Fruit fly (Drosophila melanogaster): ENCODE results near the gene rin.

rin gene

DNA sequence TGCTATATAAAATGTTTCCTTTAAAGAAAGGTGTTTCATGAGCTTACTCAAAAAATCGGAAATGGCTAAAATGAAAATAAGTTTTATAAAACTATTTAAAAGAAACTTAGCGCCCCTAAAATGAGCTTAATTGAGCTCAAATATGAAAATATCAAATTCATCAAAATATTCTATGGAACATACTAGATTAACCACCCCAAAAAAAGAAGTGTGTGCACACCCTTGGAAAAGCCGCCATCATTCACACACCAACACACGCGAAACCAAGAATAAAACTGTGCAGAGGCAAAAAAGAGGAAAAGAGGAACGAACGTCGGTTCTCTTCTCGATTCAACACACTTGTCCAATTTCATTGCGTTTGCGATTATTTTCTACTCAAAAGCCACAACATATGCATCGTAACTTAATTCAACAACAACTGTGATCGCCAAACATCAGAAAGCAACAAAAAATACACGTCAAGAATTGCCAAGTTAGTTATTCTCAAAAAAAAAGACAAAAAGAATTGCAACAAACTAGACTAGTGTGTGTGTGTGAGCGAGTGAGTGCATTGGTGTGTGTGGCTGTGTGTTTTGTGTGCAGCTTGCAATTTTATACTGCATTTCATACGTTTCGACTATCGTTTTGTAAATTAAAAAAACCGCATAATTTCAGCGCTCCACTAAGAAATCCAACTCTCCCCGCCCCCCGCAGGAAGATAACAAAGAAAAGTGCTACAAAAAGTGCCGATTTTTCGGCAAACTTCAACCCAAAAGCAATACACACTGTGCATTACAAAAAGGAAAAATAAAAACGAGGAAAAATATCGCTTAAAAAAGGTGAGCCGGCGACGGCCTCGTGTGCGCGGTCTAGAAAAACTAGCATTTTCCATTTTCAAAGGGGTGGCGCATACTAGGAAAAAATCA, at the start of gene rin:
Gene rin, plus strand, starts transcription at position 276 of the 905 bp plus-strand sequence.
- no peak for TF ChIP-seq noc (tag; optimal IDR thresholded peaks at IDR 0.05)

DNA sequence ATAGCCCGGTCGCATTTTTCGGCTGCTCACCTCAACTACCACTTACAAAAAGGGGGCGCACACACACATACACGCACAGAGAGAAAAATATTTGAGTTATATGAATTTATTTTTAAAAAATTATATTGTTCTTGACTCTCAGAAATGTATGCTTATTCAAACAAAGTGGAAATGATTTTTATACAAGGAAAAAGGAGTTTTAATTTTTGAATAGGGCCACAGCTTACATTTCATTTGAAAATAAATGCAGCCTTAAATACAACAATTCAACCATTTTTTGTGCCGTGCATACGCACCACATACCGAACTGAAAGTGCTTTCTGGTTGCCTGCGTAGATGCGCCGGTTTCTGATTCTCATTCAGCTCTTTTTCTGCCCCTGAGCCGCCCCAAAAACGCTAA, 46.3 kb upstream of the rin start:
- TF ChIP-seq noc (tag; optimal IDR thresholded peaks at IDR 0.05): no peak

dm6 chr3R:13609146-13609545, 37.7 kb upstream of the rin start, which contains the start of gene CG9759:
Gene CG9759, minus strand, starts transcription at chr3R:13609246.
- no peak for TF ChIP-seq noc (tag; optimal IDR thresholded peaks at IDR 0.05)

DNA sequence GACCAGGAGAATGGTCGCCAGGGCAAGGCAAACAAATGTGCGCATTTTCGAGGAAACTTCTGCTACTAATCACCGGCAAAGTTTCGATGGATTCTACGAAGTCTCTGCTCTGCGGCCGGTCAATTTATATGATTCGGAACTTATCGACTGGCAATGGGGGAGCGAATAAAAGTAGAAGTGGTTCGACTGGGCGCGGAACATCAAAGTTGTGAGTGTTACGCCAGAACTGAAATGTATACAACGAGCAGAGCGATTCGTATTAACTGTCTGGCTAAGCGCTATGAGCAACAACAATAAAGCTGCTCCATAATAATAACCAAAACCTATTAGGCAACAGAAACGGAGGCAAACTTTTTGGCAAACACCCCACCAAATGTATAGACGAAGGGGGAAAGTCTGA, 34.5 kb upstream of the rin start, which contains the start of gene CG9757:
Gene CG9757, minus strand, starts transcription at position 101 of the 400 bp plus-strand sequence.
- TF ChIP-seq noc (tag; optimal IDR thresholded peaks at IDR 0.05): no peak

DNA sequence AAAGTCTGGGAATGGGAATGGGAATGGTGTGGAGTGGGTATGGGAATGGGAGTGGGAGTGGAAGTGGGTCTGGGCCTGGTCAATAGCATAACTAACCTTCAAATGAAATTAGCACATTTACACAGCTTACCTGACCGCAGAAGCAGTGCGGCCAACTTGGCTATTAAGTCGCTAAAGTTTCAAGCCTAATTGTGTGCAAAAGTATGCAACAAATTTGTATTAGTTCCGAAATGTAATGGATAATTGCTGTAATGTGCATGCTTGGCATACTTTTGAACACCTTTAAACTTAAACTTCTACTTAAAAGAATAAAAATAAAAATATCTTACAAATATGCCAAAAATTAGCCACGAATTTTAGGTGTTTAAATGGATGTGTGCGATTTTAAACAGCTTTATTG, 31.8 kb upstream of the rin start:
- TF ChIP-seq noc (tag; optimal IDR thresholded peaks at IDR 0.05): no peak

DNA sequence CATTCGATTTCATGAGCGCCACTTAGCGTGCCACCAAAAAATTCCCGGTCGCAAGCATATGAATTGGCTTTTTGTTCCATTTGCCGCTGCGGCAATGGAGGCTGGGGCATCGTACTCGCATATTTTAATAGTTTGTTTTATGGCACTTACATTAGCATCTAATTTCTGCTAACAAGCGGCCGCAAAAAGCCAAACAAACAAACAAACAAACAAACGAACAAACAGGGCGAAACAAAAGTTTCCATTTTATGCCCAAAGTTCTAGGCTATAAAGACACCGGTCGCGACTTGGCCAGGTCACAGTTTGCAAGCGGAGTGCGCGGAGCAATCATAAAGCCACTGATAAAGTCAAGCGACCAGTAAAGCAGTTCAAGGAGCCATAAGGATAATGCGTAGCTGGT, 31.2 kb upstream of the rin start, which contains the start of gene CG9269:
Gene CG9269, plus strand, starts transcription at position 301 of the 400 bp plus-strand sequence.
- TF ChIP-seq noc (tag; optimal IDR thresholded peaks at IDR 0.05): no peak

DNA sequence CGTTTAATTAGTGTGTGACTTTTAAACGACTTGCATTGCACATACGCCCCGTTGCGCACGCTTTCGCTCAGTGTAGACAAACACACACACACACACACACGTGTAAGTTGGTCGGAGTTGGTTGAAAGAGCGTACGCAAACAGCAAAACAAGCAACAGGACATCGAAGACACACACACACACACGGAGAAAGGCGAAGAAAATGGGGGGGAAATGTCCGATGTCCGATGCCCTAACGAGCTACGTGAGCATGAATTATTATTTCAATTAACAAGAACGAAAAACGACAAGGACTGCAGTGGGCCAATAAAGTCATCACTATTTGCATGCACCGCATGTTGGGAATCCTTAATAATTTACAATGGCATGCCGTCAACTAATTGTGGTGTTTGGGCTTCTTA, 29.6 kb upstream of the rin start:
- TF ChIP-seq noc (tag; optimal IDR thresholded peaks at IDR 0.05): no peak

DNA sequence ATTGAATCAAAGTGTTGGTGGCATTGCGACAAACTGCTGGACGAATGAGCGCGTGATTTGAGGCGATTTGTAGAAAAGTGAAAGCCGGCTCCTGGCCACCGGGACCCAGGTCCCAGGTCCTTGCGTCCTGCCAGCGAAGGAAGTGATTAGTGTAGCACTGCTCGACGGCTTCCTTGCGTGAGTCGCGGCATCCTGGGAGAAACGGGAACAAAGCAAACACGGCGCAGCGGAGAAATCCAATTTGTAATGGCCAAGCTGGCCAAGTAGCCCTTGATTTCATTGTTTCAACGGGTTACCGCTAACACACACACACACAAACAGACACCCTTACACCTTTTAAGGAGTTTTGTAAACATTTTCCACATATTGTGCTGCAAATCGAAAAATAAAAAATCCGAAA, 15.2 kb upstream of the rin start, which contains the start of gene CG10841:
Gene CG10841, plus strand, starts transcription at position 301 of the 400 bp plus-strand sequence.
- no peak for TF ChIP-seq noc (tag; optimal IDR thresholded peaks at IDR 0.05)

DNA sequence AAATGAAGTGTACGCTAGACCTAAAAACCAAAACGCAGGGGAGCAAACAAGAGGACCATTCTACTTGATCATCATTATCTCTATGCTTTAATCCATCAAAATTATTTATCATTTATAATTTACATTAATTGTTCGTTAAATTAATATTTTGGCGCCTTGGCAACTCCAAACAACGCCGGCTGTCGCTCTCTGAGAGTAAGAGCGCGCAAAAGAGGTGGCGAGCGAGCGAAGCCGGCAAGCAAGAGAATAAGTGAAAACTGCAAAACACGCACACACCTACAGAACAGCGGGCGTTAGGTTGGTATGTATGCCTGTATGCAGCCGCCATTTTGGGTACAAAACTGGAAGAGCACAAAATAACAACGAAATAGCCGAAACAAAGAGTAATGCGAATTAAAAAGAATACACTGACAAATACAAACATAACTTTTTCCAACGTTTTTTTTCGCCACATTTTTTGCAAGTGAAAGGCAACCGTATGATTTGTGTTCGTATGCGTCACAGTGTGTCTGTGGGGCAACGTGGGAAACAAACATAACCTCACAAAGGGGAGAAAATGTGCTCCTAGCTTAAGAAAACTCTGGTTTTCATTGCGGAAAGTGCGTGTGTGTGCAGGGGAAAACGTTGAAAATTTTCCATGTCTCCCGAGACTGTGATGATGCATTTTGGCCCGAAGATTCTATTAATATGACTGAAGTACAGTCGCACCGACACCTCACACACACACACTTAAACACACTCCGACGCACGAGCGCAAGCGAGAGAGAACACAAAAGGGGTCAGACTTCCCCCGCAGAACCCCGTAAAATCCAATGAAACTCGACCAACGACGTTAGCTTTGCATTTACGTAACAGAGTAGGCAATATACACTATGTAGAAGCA, 1.8 kb upstream of the rin start:
- TF ChIP-seq noc (tag; optimal IDR thresholded peaks at IDR 0.05): no peak

dm6 chr3R:13645874-13646370, 882 bp upstream of the rin start, which contains the start of gene sqd:
Gene sqd, minus strand, starts transcription at chr3R:13646304.
- TF ChIP-seq noc (tag; optimal IDR thresholded peaks at IDR 0.05): no peak

DNA sequence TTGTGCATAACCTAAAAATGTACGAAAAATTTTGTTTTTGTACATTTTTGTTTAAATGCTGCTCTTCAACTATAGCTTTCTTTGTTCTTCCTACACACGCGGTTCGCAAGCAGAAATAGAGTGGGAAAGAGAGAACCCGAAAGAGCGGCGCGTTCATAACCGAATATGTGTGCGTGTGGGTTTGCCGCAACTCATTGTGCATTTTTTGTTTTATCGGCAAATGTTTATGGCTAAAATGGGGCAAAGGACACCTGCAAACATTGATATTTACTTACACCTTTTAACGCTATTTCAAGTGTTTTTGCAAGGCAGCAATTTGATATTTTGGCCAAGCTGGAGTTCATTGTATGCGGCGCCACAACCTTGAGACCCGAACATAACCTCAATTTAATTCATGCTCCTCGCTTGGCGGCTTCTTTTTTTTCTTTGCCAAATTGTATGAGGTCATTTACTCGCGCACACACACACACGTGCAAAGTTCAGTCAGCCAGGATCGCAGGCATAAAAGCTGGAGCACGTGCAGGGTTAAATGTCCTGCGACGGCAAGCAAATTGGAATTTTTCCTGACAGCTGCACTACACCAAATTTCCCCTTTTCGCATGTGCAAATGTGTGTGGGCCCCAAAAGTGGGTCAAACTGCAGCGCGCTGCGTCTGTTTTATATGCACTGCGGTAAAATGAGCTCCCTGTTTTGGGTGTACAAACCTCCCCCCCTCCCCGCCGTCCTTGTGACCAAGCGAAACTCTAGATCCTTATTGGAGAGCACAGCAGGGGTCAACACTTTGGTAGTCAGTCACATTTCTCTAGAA, 1.1 kb downstream of the rin start:
- no peak for TF ChIP-seq noc (tag; optimal IDR thresholded peaks at IDR 0.05)

- TF ChIP-seq noc (tag; optimal IDR thresholded peaks at IDR 0.05): no peak
These were observed 9.5 kb downstream of the rin start, which contains the start of gene Rbp4 for dm6 chr3R:13656294-13656693. Gene Rbp4, minus strand, starts transcription at chr3R:13656394.

DNA sequence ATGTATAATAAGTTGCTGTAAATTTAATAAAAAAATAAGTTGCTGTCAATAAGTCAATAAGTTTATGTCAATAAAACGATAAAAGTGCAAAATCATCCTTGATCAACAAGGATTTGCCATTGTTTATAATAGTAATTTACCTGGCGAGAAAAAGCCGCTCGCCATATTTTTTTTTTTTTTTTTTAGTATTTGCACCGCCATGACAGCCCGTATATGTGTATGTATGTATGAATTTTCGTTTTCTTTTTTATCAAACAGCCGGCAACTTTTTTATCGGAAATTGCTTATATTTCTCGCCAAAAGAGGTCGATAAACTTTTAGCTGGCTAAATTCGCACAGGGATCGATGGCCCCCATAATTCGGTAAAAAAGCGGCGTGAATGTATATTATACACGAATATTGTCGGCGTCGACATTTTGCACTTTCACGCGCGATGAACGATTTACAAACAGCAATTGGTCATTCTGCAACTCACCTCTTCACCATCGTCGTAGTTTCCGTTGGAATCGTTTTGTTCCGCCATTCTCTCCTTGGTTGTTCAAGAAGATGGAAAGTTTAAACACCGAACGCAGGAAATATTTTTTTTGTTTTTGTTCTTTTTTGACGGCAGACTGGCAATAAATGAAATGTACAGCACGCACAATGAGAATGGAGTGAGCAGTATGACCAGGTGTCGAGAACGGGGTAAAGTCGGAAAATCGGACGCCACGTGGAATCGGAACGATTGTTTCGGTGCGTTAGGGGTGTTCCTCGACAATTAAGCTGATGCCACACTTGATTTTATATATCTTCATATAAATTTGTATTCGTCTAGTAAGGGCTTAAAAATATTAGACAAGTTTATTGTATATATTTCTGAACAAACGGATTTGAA, 13.3 kb downstream of the rin start, which contains the start of gene Hrb87F:
Gene Hrb87F, minus strand, starts transcription at position 667 of the 874 bp plus-strand sequence.
- TF ChIP-seq noc (tag; optimal IDR thresholded peaks at IDR 0.05): no peak

Measured in whole organism, larva.